Worm (Caenorhabditis elegans) whole organism, L4 larva: ENCODE data around the gene ZK783.7.
A peak's percentile ranks its signal among the peaks of the same experiment; 100 is the strongest.
"Not testable (repeated sequence)": the region's sequence is repeated elsewhere in the genome, so short reads cannot be mapped to it uniquely, and the experiment has no call there.

Experiments
- F26F4.8 ChIP-seq: fragments of 200-800 bp; sonication (Bioruptor generic); conservative IDR thresholded peaks from 2 replicates; pipeline ENCODE4 v1.3.6; 2022; ENCODE audit warnings: missing genetic modification characterization, missing compliant biosample characterization
- F37D6.2 ChIP-seq: sonication (generic microtip); optimal IDR thresholded peaks from 2 replicates; lab custom pipeline; 2016; ENCODE audit warnings: mild to moderate bottlenecking, missing genetic modification characterization, missing compliant biosample characterization
- F49E8.2 ChIP-seq: sonication (generic microtip); optimal IDR thresholded peaks from 2 replicates; lab custom pipeline; 2016; ENCODE audit warnings: missing compliant biosample characterization, mild to moderate bottlenecking, missing genetic modification characterization, borderline replicate concordance
- T26A8.4 ChIP-seq: fragments of 200-800 bp; sonication (Bioruptor generic); IDR thresholded peaks from 2 replicates; pipeline ENCODE4 v1.3.6; 2022; ENCODE audit warnings: missing genetic modification characterization, missing compliant biosample characterization
- ZK337.2 ChIP-seq: fragments of 200-800 bp; sonication (Bioruptor generic); IDR thresholded peaks from 2 replicates; pipeline ENCODE4 v1.3.6; 2022; ENCODE audit warnings: missing genetic modification reagents, missing genetic modification characterization, missing compliant biosample characterization
- aha-1 ChIP-seq: fragments of 150-350 bp; peaks from one replicate; lab custom pipeline; 2014; ENCODE audit warnings: missing biosample characterization, missing genetic modification characterization
- arid-1 ChIP-seq: fragments of 200-800 bp; sonication (Bioruptor generic); conservative IDR thresholded peaks from 2 replicates; pipeline ENCODE4 v1.3.6; 2022; ENCODE audit warnings: missing genetic modification reagents, missing genetic modification characterization, missing compliant biosample characterization
- ceh-20 ChIP-seq: fragments of 200-800 bp; sonication (Bioruptor generic); IDR thresholded peaks from 2 replicates; pipeline ENCODE4 v1.3.6; 2022; ENCODE audit warnings: missing genetic modification reagents, missing genetic modification characterization, missing compliant biosample characterization
- ceh-28 ChIP-seq: fragments of 150-350 bp; optimal IDR thresholded peaks from 2 replicates; lab custom pipeline; 2014; ENCODE audit warnings: missing biosample characterization, missing genetic modification reagents, missing genetic modification characterization
- ceh-44 ChIP-seq: fragments of 200-800 bp; sonication (Bioruptor generic); IDR thresholded peaks from 2 replicates; pipeline ENCODE4 v1.3.6; 2022; ENCODE audit warnings: missing genetic modification reagents, missing genetic modification characterization, missing compliant biosample characterization
- ctbp-1 ChIP-seq: fragments of 200-800 bp; sonication (Bioruptor generic); IDR thresholded peaks from 2 replicates; pipeline ENCODE4 v1.3.6; 2022; ENCODE audit warnings: missing genetic modification reagents, missing genetic modification characterization, missing compliant biosample characterization
- dmd-6 ChIP-seq: fragments of 200-800 bp; sonication (Bioruptor generic); IDR thresholded peaks from 2 replicates; pipeline ENCODE4 v1.3.6; 2022; ENCODE audit warnings: missing genetic modification reagents, missing genetic modification characterization, missing compliant biosample characterization
- dmd-9 ChIP-seq: fragments of 200-800 bp; sonication (Bioruptor generic); IDR thresholded peaks from 2 replicates; pipeline ENCODE4 v1.3.6; 2022; ENCODE audit warnings: missing genetic modification reagents, missing genetic modification characterization, missing compliant biosample characterization
- egl-43 ChIP-seq: fragments of 200-800 bp; sonication (Bioruptor generic); IDR thresholded peaks from 2 replicates; pipeline ENCODE4 v1.3.6; 2022; ENCODE audit warnings: missing genetic modification reagents, missing genetic modification characterization, missing compliant biosample characterization
- hlh-11 ChIP-seq: fragments of 200-800 bp; sonication (Bioruptor generic); optimal IDR thresholded peaks from 2 replicates; lab custom pipeline; 2018; ENCODE audit warnings: mild to moderate bottlenecking, missing genetic modification characterization, missing compliant biosample characterization
- hlh-30 ChIP-seq: sonication (generic microtip); optimal IDR thresholded peaks from 2 replicates; lab custom pipeline; 2017; ENCODE audit warnings: antibody characterized with exemption, mild to moderate bottlenecking, missing genetic modification characterization, missing compliant biosample characterization; ENCODE audit not compliant: insufficient read depth
- hmg-1.1 ChIP-seq: fragments of 200-800 bp; sonication (Bioruptor generic); IDR thresholded peaks from 2 replicates; pipeline ENCODE4 v1.3.6; 2022; ENCODE audit warnings: missing genetic modification reagents, missing genetic modification characterization, missing compliant biosample characterization
- jun-1 ChIP-seq: fragments of 150-350 bp; optimal IDR thresholded peaks from 2 replicates; lab custom pipeline; 2014; ENCODE audit warnings: missing biosample characterization, missing genetic modification reagents, missing genetic modification characterization
- lim-7 ChIP-seq: fragments of 200-800 bp; sonication (Bioruptor generic); IDR thresholded peaks from 2 replicates; pipeline ENCODE4 v1.3.6; 2022; ENCODE audit warnings: missing genetic modification characterization, missing compliant biosample characterization
- lin-1 ChIP-seq: fragments of 200-800 bp; sonication (Bioruptor generic); IDR thresholded peaks from 2 replicates; pipeline ENCODE4 v1.3.6; 2022; ENCODE audit warnings: missing genetic modification reagents, missing genetic modification characterization, missing compliant biosample characterization
- lin-13 ChIP-seq: fragments of 150-350 bp; optimal IDR thresholded peaks from 2 replicates; lab custom pipeline; 2014; ENCODE audit warnings: missing biosample characterization, missing genetic modification reagents, missing genetic modification characterization
- lin-29 ChIP-seq: fragments of 200-800 bp; sonication (Bioruptor generic); IDR thresholded peaks from 2 replicates; pipeline ENCODE4 v1.3.6; 2022; ENCODE audit warnings: missing genetic modification reagents, missing genetic modification characterization, missing compliant biosample characterization
- lin-38 ChIP-seq: fragments of 200-800 bp; sonication (Bioruptor generic); IDR thresholded peaks from 2 replicates; pipeline ENCODE4 v1.3.6; 2022; ENCODE audit warnings: missing genetic modification reagents, missing genetic modification characterization, missing compliant biosample characterization
- lin-39 ChIP-seq: fragments of 150-350 bp; optimal IDR thresholded peaks from 2 replicates; lab custom pipeline; 2014; ENCODE audit warnings: missing biosample characterization, missing genetic modification reagents, missing genetic modification characterization
- lsy-2 ChIP-seq, 2 experiments: fragments of 150-350 bp in 1 of 2; sonication (generic microtip) in 1 of 2; optimal IDR thresholded peaks; 2 replicates each; lab custom pipeline; 2014 to 2017; ENCODE audit warnings: missing biosample characterization in 2 of 2, missing genetic modification characterization in 2 of 2
- madf-9 ChIP-seq: fragments of 200-800 bp; sonication (Bioruptor generic); conservative IDR thresholded peaks from 2 replicates; pipeline ENCODE4 v1.3.6; 2022; ENCODE audit warnings: missing genetic modification reagents, missing genetic modification characterization, missing compliant biosample characterization
- mxl-3 ChIP-seq: fragments of 200-800 bp; sonication (Bioruptor generic); optimal IDR thresholded peaks from 2 replicates; lab custom pipeline; 2018; ENCODE audit warnings: mild to moderate bottlenecking, missing genetic modification characterization, missing compliant biosample characterization
- nhr-102 ChIP-seq: sonication (generic microtip); optimal IDR thresholded peaks from 2 replicates; lab custom pipeline; 2016; ENCODE audit warnings: mild to moderate bottlenecking, missing genetic modification characterization, moderate library complexity, missing compliant biosample characterization
- nhr-111 ChIP-seq: fragments of 200-800 bp; sonication (Bioruptor generic); optimal IDR thresholded peaks from 2 replicates; lab custom pipeline; 2018; ENCODE audit warnings: mild to moderate bottlenecking, missing genetic modification characterization, missing compliant biosample characterization
- nhr-28 ChIP-seq: fragments of 150-350 bp; optimal IDR thresholded peaks from 2 replicates; lab custom pipeline; 2014; ENCODE audit warnings: missing biosample characterization, missing genetic modification characterization
- nhr-48 ChIP-seq: sonication (generic microtip); optimal IDR thresholded peaks from 2 replicates; lab custom pipeline; 2016; ENCODE audit warnings: mild to moderate bottlenecking, missing genetic modification characterization, missing compliant biosample characterization
- nhr-76 ChIP-seq: fragments of 150-350 bp; optimal IDR thresholded peaks from 2 replicates; lab custom pipeline; 2014; ENCODE audit warnings: missing biosample characterization, missing genetic modification characterization
- pha-4 ChIP-seq, 2 experiments: fragments of 150-350 bp in 1 of 2; fragments of 200-800 bp in 1 of 2; sonication (Bioruptor generic) in 1 of 2; IDR thresholded peaks in 1 of 2; optimal IDR thresholded peaks in 1 of 2; 2 replicates each; pipeline versions ENCODE4 v1.3.6 to Lab custom; 2014 to 2022; ENCODE audit warnings: missing genetic modification characterization in 2 of 2, missing genetic modification reagents in 2 of 2, missing biosample characterization in 1 of 2, missing compliant biosample characterization in 1 of 2
- php-3 ChIP-seq: fragments of 200-800 bp; sonication (Bioruptor generic); IDR thresholded peaks from 2 replicates; pipeline ENCODE4 v1.3.6; 2022; ENCODE audit warnings: missing genetic modification reagents, missing genetic modification characterization, missing compliant biosample characterization
- pqm-1 ChIP-seq: sonication (generic microtip); optimal IDR thresholded peaks from 2 replicates; lab custom pipeline; 2017; ENCODE audit warnings: missing biosample characterization, missing genetic modification characterization
- set-16 ChIP-seq: fragments of 200-800 bp; sonication (Bioruptor generic); IDR thresholded peaks from 2 replicates; pipeline ENCODE4 v1.3.6; 2022; ENCODE audit warnings: missing genetic modification reagents, missing genetic modification characterization, missing compliant biosample characterization
- spr-1 ChIP-seq: sonication (generic microtip); optimal IDR thresholded peaks from 2 replicates; lab custom pipeline; 2016; ENCODE audit warnings: mild to moderate bottlenecking, missing genetic modification characterization, missing compliant biosample characterization
- tra-1 ChIP-seq: fragments of 200-800 bp; sonication (Bioruptor generic); IDR thresholded peaks from 2 replicates; pipeline ENCODE4 v1.3.6; 2022; ENCODE audit warnings: missing genetic modification reagents, missing genetic modification characterization, missing compliant biosample characterization
- unc-130 ChIP-seq: sonication (generic microtip); optimal IDR thresholded peaks from 2 replicates; lab custom pipeline; 2016; ENCODE audit warnings: missing genetic modification reagents, missing genetic modification characterization, missing compliant biosample characterization
- unc-62 ChIP-seq, 3 experiments: fragments of 150-350 bp in 1 of 3; sonication (generic microtip); optimal IDR thresholded peaks in 2 of 3; peaks in 1 of 3; 1 replicate in 1 of 3; 2 replicates in 2 of 3; lab custom pipeline; 2014 to 2017; ENCODE audit warnings: missing biosample characterization in 3 of 3, missing genetic modification characterization in 3 of 3, missing genetic modification reagents in 3 of 3, missing genotype in 1 of 3
- vab-7 ChIP-seq: fragments of 200-800 bp; sonication (Bioruptor generic); IDR thresholded peaks from 2 replicates; pipeline ENCODE4 v1.3.6; 2022; ENCODE audit warnings: missing genetic modification reagents, missing genetic modification characterization, missing compliant biosample characterization
- zip-11 ChIP-seq: fragments of 200-800 bp; sonication (Bioruptor generic); IDR thresholded peaks from 2 replicates; pipeline ENCODE4 v1.3.6; 2022; ENCODE audit warnings: missing genetic modification characterization, missing compliant biosample characterization

The ZK783.7 gene

ce11 chrIII:7672411-7672810 lies 15.9 kb downstream of the ZK783.7 start:
- peak; percentile 17 for TF ChIP-seq aha-1 (tag; lab: Kevin White, UChicago)
- TF ChIP-seq dmd-6 = no peak
- no peak for TF ChIP-seq mxl-3 (GFP tag; lab: Kevin White, UChicago)
- TF ChIP-seq set-16 (GFP tag; lab: Robert Waterston, UW) = peak; percentile 83
- no peak for TF ChIP-seq spr-1 (tag; lab: Kevin White, UChicago)
- no peak for TF ChIP-seq madf-9 (GFP tag; lab: Robert Waterston, UW)
- TF ChIP-seq pqm-1 = no peak
- TF ChIP-seq nhr-111 = no peak
- no peak for TF ChIP-seq nhr-76 (tag; lab: Kevin White, UChicago)
- TF ChIP-seq F26F4.8 (GFP tag; lab: Robert Waterston, UW) = 0 out of 2 replicates have a peak, but pooled peaks have one; percentile 44
- no peak for TF ChIP-seq lin-13 (GFP tag; lab: Kevin White, UChicago)
- no peak for TF ChIP-seq hlh-30
- no peak for TF ChIP-seq F49E8.2 (tag; lab: Kevin White, UChicago)
- TF ChIP-seq dmd-9 (GFP tag; lab: Robert Waterston, UW) = no peak
- no peak for TF ChIP-seq zip-11 (GFP tag; lab: Robert Waterston, UW)
- no peak for TF ChIP-seq lsy-2 (tag; optimal IDR thresholded peaks at IDR 0.05; lab: Kevin White, UChicago)
- no peak for TF ChIP-seq F37D6.2 (tag; lab: Kevin White, UChicago)

- TF ChIP-seq pha-4 (GFP tag; IDR thresholded peaks at IDR 0.05; lab: Robert Waterston, UW) (0 out of 2 replicates have a peak, but pooled peaks have one; percentile 9), T26A8.4 (GFP tag; lab: Robert Waterston, UW) (peak; percentile 41; the same call in 1 of the 2 replicates), ceh-20 (GFP tag; lab: Robert Waterston, UW) (0 out of 2 replicates have a peak, but pooled peaks have one; percentile 11), tra-1 (peak; percentile 69), php-3 (GFP tag; lab: Robert Waterston, UW) (peak; percentile 62), hlh-30 (peak; percentile 13), nhr-28 (tag; lab: Kevin White, UChicago) (peak; percentile 20), hlh-11 (tag; lab: Kevin White, UChicago) (peak; percentile 25), lin-1 (GFP tag; lab: Robert Waterston, UW) (0 out of 2 replicates have a peak, but pooled peaks have one; percentile 10), dmd-6 (peak; percentile 41; the same call in 1 of the 2 replicates), egl-43 (GFP tag; lab: Robert Waterston, UW) (0 out of 2 replicates have a peak, but pooled peaks have one; percentile 21), set-16 (GFP tag; lab: Robert Waterston, UW) (peak; percentile 72), hmg-1.1 (GFP tag; lab: Robert Waterston, UW) (peak; percentile 56; the same call in 1 of the 2 replicates)
- TF ChIP-seq pha-4 (tag; optimal IDR thresholded peaks at IDR 0.05; lab: Kevin White, UChicago) = not testable (repeated sequence)
- TF ChIP-seq, all 104 proteins: peak for 13; not testable (repeated sequence) for 91
These were observed 20.3 kb downstream of the ZK783.7 start for ce11 chrIII:7676796-7677195.

- TF ChIP-seq dmd-9 (GFP tag; lab: Robert Waterston, UW) (no peak), hlh-30 (no peak), unc-62 (GFP tag; optimal IDR thresholded peaks at IDR 0.05 in 1 of 2; lab: Kevin White, UChicago) (peak in 1 of 2 experiments; percentile 92), unc-62 (tag; optimal IDR thresholded peaks at IDR 0.05; lab: Kevin White, UChicago) (no peak), nhr-111 (no peak)
- TF ChIP-seq, all 104 proteins: peak for 1
These were observed 35.8 kb downstream of the ZK783.7 start for ce11 chrIII:7692287-7692686.

- no peak for TF ChIP-seq ctbp-1 (GFP tag; lab: Robert Waterston, UW)
- TF ChIP-seq lin-39 (tag; lab: Kevin White, UChicago) = no peak
- TF ChIP-seq nhr-102 (tag; lab: Kevin White, UChicago) = no peak
- no peak for TF ChIP-seq vab-7
- no peak for TF ChIP-seq jun-1 (tag; lab: Kevin White, UChicago)
- TF ChIP-seq ceh-44 (GFP tag; lab: Robert Waterston, UW) = no peak
- TF ChIP-seq unc-130 (GFP tag; lab: Kevin White, UChicago) = no peak
- no peak for TF ChIP-seq lsy-2 (tag; optimal IDR thresholded peaks at IDR 0.05; lab: Kevin White, UChicago)
- TF ChIP-seq ceh-28 (tag; lab: Kevin White, UChicago) = no peak
- TF ChIP-seq lin-29 = no peak
- TF ChIP-seq egl-43 (GFP tag; lab: Robert Waterston, UW) = no peak
- no peak for TF ChIP-seq nhr-48
- TF ChIP-seq arid-1 (GFP tag; lab: Robert Waterston, UW) = no peak
- TF ChIP-seq ZK337.2 (GFP tag; lab: Robert Waterston, UW) = no peak
- no peak for TF ChIP-seq T26A8.4 (GFP tag; lab: Robert Waterston, UW)
- no peak for TF ChIP-seq lim-7 (GFP tag; lab: Robert Waterston, UW)
- TF ChIP-seq ceh-20 (GFP tag; lab: Robert Waterston, UW) = no peak
- TF ChIP-seq lin-38 (GFP tag; lab: Robert Waterston, UW) = no peak
These were observed 37.8 kb downstream of the ZK783.7 start, which contains the start of gene C18H2.5 for ce11 chrIII:7694274-7694673. Gene C18H2.5 (minus strand): TSS chrIII:7694374.
